Worm (Caenorhabditis elegans) whole organism, L2 larva: Measurements from ENCODE around the gene ctl-3.

Experiments used
- elt-3 ChIP-seq: sonication (generic microtip); optimal IDR thresholded peaks from 2 replicates; lab custom pipeline; 2017; ENCODE audit warnings: missing biosample characterization, missing genetic modification characterization
- nhr-77 ChIP-seq: fragments of 150-350 bp; optimal IDR thresholded peaks from 2 replicates; lab custom pipeline; 2014; ENCODE audit warnings: missing biosample characterization, missing genetic modification characterization
- snpc-4 ChIP-seq: fragments of 150-350 bp; optimal IDR thresholded peaks from 2 replicates; lab custom pipeline; 2014; ENCODE audit warnings: missing biosample characterization, missing genetic modification characterization

DNA sequence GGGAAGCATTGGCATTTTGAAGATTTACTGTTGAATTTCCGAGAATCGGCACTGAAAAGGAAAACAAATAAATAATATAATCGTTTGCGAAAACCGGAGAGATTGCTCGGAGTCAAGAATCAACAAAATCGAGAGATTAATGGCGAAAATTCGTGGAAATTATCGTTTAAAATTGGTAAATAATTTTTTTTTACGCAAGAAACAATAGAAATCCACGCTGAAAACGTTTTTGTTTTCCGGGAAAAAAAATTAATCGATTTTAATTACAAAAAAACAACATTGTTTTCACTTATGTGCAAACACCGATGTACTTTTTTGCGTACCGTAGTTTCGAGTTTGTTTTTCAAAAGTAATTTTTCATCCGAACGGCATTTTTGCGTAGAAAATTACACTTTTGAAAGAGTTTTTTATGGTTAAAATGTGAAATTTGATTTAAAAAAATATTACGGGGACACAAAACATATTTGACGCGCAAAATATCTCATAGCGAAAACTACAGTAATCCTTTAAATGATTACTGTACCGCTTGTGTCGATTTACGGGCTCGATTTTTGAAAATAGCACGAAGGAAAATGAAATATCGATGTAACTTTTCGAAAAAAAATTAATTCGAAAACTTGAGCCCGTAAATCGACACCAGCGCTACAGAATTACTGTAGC lies at the start of gene ctl-3:
- TF ChIP-seq nhr-77 (tag; lab: Kevin White, UChicago) (no peak), elt-3 (tag; lab: Kevin White, UChicago) (no peak), snpc-4 (no peak)
